Worm (Caenorhabditis elegans): ENCODE data around the gene F09C12.8.
A peak's percentile ranks its signal among the peaks of the same experiment; 100 is the strongest.

- TF ChIP-seq lin-39 (tag; optimal IDR thresholded peaks at IDR 0.05) (peak; percentile 61), nhr-237 (tag; optimal IDR thresholded peaks at IDR 0.05) (no peak), lin-15B (tag; optimal IDR thresholded peaks at IDR 0.05) (no peak), tbx-2 (tag; optimal IDR thresholded peaks at IDR 0.05) (no peak), egl-27 (tag; optimal IDR thresholded peaks at IDR 0.05) (no peak), R02D3.7 (tag; optimal IDR thresholded peaks at IDR 0.05) (no peak), daf-12 (tag; optimal IDR thresholded peaks at IDR 0.05) (no peak), aly-2 (tag; optimal IDR thresholded peaks at IDR 0.05) (no peak), nhr-12 (tag; optimal IDR thresholded peaks at IDR 0.05) (no peak), elt-3 (tag; optimal IDR thresholded peaks at IDR 0.05) (no peak), elt-2 (tag; optimal IDR thresholded peaks at IDR 0.05) (peak; percentile 95), ztf-4 (tag; optimal IDR thresholded peaks at IDR 0.05) (no peak), fos-1 (tag; optimal IDR thresholded peaks at IDR 0.05) (no peak)
These were observed 19.6 kb upstream of the F09C12.8 start, which contains the start of gene C04G6.2 for ce11 chrII:5092362-5093281.

Data from whole organism, L3 larva.